Worm (Caenorhabditis elegans) whole organism, L4/young adult: ENCODE measurements around the gene col-146.

ENCODE experiments used
- dao-5 ChIP-seq: sonication (generic microtip); optimal IDR thresholded peaks from 2 replicates; lab custom pipeline; 2016; ENCODE audit warnings: missing genotype, missing genetic modification characterization, moderate library complexity, missing compliant biosample characterization
- him-1 ChIP-seq: sonication (generic microtip); optimal IDR thresholded peaks from 2 replicates; lab custom pipeline; 2016; ENCODE audit warnings: missing genotype, missing genetic modification reagents, missing genetic modification characterization, missing compliant biosample characterization

- TF ChIP-seq him-1 (tag; lab: Kevin White, UChicago) (no peak), dao-5 (tag; lab: Kevin White, UChicago) (no peak)
These were observed 10.8 kb upstream of the col-146 start, which contains the start of gene idpc-7 for ce11 chrV:9618919-9619318.
